Worm (Caenorhabditis elegans) whole organism, late embryonic: ENCODE measurements around the gene snf-12.

Experiments used
- K02D7.2 ChIP-seq: sonication (generic microtip); optimal IDR thresholded peaks from 2 replicates; lab custom pipeline; 2017; ENCODE audit warnings: mild to moderate bottlenecking, missing genetic modification characterization, missing compliant biosample characterization
- K09A11.1 ChIP-seq: sonication (generic microtip); optimal IDR thresholded peaks from 2 replicates; lab custom pipeline; 2017; ENCODE audit warnings: antibody characterized with exemption, mild to moderate bottlenecking, missing genetic modification characterization, missing compliant biosample characterization; ENCODE audit not compliant: insufficient read depth
- ama-1 ChIP-seq: fragments of 150-350 bp; optimal IDR thresholded peaks from 2 replicates; lab custom pipeline; 2014
- fkh-10 ChIP-seq: fragments of 150-350 bp; optimal IDR thresholded peaks from 2 replicates; lab custom pipeline; 2014; ENCODE audit warnings: missing biosample characterization, missing genetic modification reagents, missing genetic modification characterization
- sdc-2 ChIP-seq: sonication (generic microtip); optimal IDR thresholded peaks from 2 replicates; lab custom pipeline; 2016; ENCODE audit warnings: missing genotype, missing genetic modification characterization, missing compliant biosample characterization
- tbx-2 ChIP-seq: sonication (generic microtip); optimal IDR thresholded peaks from 2 replicates; lab custom pipeline; 2016; ENCODE audit warnings: missing genetic modification characterization, missing compliant biosample characterization
- ttx-3 ChIP-seq: sonication (generic microtip); optimal IDR thresholded peaks from 2 replicates; lab custom pipeline; 2016; ENCODE audit warnings: missing genetic modification reagents, missing genetic modification characterization, missing compliant biosample characterization

- TF ChIP-seq tbx-2 (tag; lab: Kevin White, UChicago) (no peak), ama-1 (lab: Kevin White, UChicago) (no peak), sdc-2 (tag; lab: Kevin White, UChicago) (no peak), K09A11.1 (no peak), K02D7.2 (no peak), ttx-3 (tag; lab: Kevin White, UChicago) (no peak), fkh-10 (GFP tag; lab: Kevin White, UChicago) (no peak)
Measured at ce11 chrX:9063439-9063838, 34.2 kb downstream of the snf-12 start.
